Worm (Caenorhabditis elegans) whole organism, L2 larva: ENCODE results near the gene K11D9.3.

ENCODE experiments used
- aly-2 ChIP-seq: fragments of 150-350 bp; optimal IDR thresholded peaks from 2 replicates; lab custom pipeline; 2014; ENCODE audit warnings: missing biosample characterization, missing genetic modification characterization
- blmp-1 ChIP-seq: sonication (generic microtip); optimal IDR thresholded peaks from 2 replicates; lab custom pipeline; 2017; ENCODE audit warnings: missing genetic modification characterization, mild to moderate bottlenecking, missing compliant biosample characterization, antibody characterized with exemption, moderate library complexity; ENCODE audit not compliant: insufficient read depth
- ceh-16 ChIP-seq: fragments of 150-350 bp; optimal IDR thresholded peaks from 2 replicates; lab custom pipeline; 2014; ENCODE audit warnings: missing biosample characterization, missing genetic modification characterization
- ceh-82 ChIP-seq: fragments of 150-350 bp; optimal IDR thresholded peaks from 2 replicates; lab custom pipeline; 2014; ENCODE audit warnings: missing biosample characterization, missing genetic modification characterization
- egl-27 ChIP-seq: sonication (generic microtip); optimal IDR thresholded peaks from 3 replicates; lab custom pipeline; 2017; ENCODE audit warnings: missing biosample characterization, missing genetic modification reagents, missing genetic modification characterization
- fos-1 ChIP-seq: fragments of 150-350 bp; optimal IDR thresholded peaks from 2 replicates; lab custom pipeline; 2014; ENCODE audit warnings: missing biosample characterization, missing genetic modification characterization
- lsy-2 ChIP-seq, 2 experiments: fragments of 150-350 bp in 1 of 2; sonication (generic microtip) in 1 of 2; optimal IDR thresholded peaks; 2 replicates each; lab custom pipeline; 2014 to 2017; ENCODE audit warnings: missing biosample characterization in 2 of 2, missing genetic modification characterization in 2 of 2
- nhr-237 ChIP-seq: fragments of 150-350 bp; optimal IDR thresholded peaks from 2 replicates; lab custom pipeline; 2014; ENCODE audit warnings: missing biosample characterization, missing genetic modification characterization
- sma-3 ChIP-seq: sonication (generic microtip); optimal IDR thresholded peaks from 2 replicates; lab custom pipeline; 2016; ENCODE audit warnings: missing genetic modification reagents, missing genetic modification characterization, missing compliant biosample characterization
- zag-1 ChIP-seq: fragments of 150-350 bp; optimal IDR thresholded peaks from 2 replicates; lab custom pipeline; 2014; ENCODE audit warnings: missing biosample characterization, missing genetic modification characterization

- no peak for TF ChIP-seq lsy-2 (tag; optimal IDR thresholded peaks at IDR 0.05; lab: Kevin White, UChicago)
- TF ChIP-seq fos-1 (tag; lab: Kevin White, UChicago) = no peak
- no peak for TF ChIP-seq ceh-82
- no peak for TF ChIP-seq egl-27 (tag; lab: Kevin White, UChicago)
- TF ChIP-seq aly-2 (tag; lab: Kevin White, UChicago) = no peak
- TF ChIP-seq blmp-1 (tag; lab: Kevin White, UChicago) = no peak
- no peak for TF ChIP-seq ceh-16 (tag; lab: Kevin White, UChicago)
- no peak for TF ChIP-seq nhr-237 (tag; lab: Kevin White, UChicago)
- TF ChIP-seq sma-3 = no peak
- no peak for TF ChIP-seq zag-1 (tag; lab: Kevin White, UChicago)
These were observed 43.6 kb downstream of the K11D9.3 start, which contains the start of gene K01G5.10 for ce11 chrIII:10758422-10758821.
